Worm (Caenorhabditis elegans) whole organism, L3 larva: Measurements from ENCODE around the gene ldh-1.

Experiments used
- ceh-28 ChIP-seq: fragments of 150-350 bp; optimal IDR thresholded peaks from 2 replicates; lab custom pipeline; 2014; ENCODE audit warnings: missing biosample characterization, missing genetic modification reagents, missing genetic modification characterization
- elt-1 ChIP-seq: fragments of 150-350 bp; optimal IDR thresholded peaks from 2 replicates; lab custom pipeline; 2014; ENCODE audit warnings: missing biosample characterization, missing genetic modification characterization
- mdl-1 ChIP-seq: fragments of 150-350 bp; optimal IDR thresholded peaks from 2 replicates; lab custom pipeline; 2014; ENCODE audit warnings: missing biosample characterization, missing genetic modification characterization
- nhr-11 ChIP-seq: fragments of 150-350 bp; optimal IDR thresholded peaks from 2 replicates; lab custom pipeline; 2014; ENCODE audit warnings: missing biosample characterization, missing genetic modification characterization
- nhr-77 ChIP-seq: fragments of 150-350 bp; optimal IDR thresholded peaks from 2 replicates; lab custom pipeline; 2014; ENCODE audit warnings: missing biosample characterization, missing genetic modification characterization
- snpc-4 ChIP-seq: fragments of 150-350 bp; optimal IDR thresholded peaks from 2 replicates; lab custom pipeline; 2014; ENCODE audit warnings: missing biosample characterization, missing genetic modification characterization
- zag-1 ChIP-seq: fragments of 150-350 bp; optimal IDR thresholded peaks from 2 replicates; lab custom pipeline; 2014; ENCODE audit warnings: missing biosample characterization, missing genetic modification characterization

DNA sequence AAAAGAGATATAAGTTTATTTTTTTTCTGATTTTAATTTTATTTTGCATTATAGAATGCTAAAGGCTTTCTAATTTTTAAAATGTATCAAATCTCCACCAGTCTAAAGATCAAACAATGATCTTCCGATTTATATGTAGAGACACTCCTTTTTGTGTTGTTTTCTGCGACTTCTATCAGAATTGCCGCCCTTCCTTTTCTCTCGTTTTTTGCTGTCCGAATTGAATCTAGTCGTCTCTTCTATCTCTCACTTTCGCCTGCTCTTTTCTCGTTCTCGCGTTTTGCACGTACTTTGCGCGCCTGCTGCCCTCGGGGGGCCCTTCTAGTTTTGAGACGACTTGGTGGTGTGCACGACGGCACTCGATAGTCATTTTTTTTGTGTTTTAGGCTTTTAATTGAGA lies 358 bp downstream of the ldh-1 start:
- TF ChIP-seq nhr-11 (tag; lab: Kevin White, UChicago): no peak
- no peak for TF ChIP-seq ceh-28 (tag; lab: Kevin White, UChicago)
- no peak for TF ChIP-seq nhr-77 (tag; lab: Kevin White, UChicago)
- no peak for TF ChIP-seq zag-1 (tag; lab: Kevin White, UChicago)
- TF ChIP-seq snpc-4 (tag; lab: Kevin White, UChicago): no peak
- TF ChIP-seq mdl-1 (tag; lab: Kevin White, UChicago): no peak
- no peak for TF ChIP-seq elt-1 (tag; lab: Kevin White, UChicago)
